Fruit fly (Drosophila melanogaster): ENCODE measurements around the gene CG42588.

Gene CG42588

dm6 chr3L:12780997-12781396, 33.1 kb upstream of the CG42588 start, which contains the start of the genes CG10969 and CG17666:
Gene CG10969, minus strand, starts transcription at chr3L:12781097.
Gene CG17666, plus strand, starts transcription at chr3L:12781325.
- TF ChIP-seq pb (GFP tag; optimal IDR thresholded peaks at IDR 0.05) (no peak), CG17912 (GFP tag; optimal IDR thresholded peaks at IDR 0.05) (no peak), CG6254 (GFP tag; optimal IDR thresholded peaks at IDR 0.05) (no peak), vvl (GFP tag; IDR thresholded peaks at IDR 0.05) (no peak), hbn (GFP tag; IDR thresholded peaks at IDR 0.05; ENCODE audit: partially characterized antibody) (no peak), dm (GFP tag; optimal IDR thresholded peaks at IDR 0.05) (no peak), Xbp1 (GFP tag; optimal IDR thresholded peaks at IDR 0.05) (no peak), eyg (GFP tag; optimal IDR thresholded peaks at IDR 0.05) (no peak), CG2202 (tag; optimal IDR thresholded peaks at IDR 0.05) (no peak), cg (GFP tag; optimal IDR thresholded peaks at IDR 0.05) (no peak)

- TF ChIP-seq zen2 (GFP tag; IDR thresholded peaks at IDR 0.05; ENCODE audit: partially characterized antibody) (peak; percentile 21; the same call in 1 of the 3 replicates), crc (GFP tag; optimal IDR thresholded peaks at IDR 0.05) (no peak), corto (GFP tag; optimal IDR thresholded peaks at IDR 0.05) (peak; percentile 13), CG2116 (GFP tag; optimal IDR thresholded peaks at IDR 0.05) (no peak), sug (tag; optimal IDR thresholded peaks at IDR 0.05) (peak; percentile 11), CG32767 (GFP tag; IDR thresholded peaks at IDR 0.05) (no peak), CG6654 (GFP tag; optimal IDR thresholded peaks at IDR 0.05) (no peak), CG6254 (GFP tag; optimal IDR thresholded peaks at IDR 0.05) (no peak), B-H1 (GFP tag; IDR thresholded peaks at IDR 0.05) (no peak), CG2199 (GFP tag; IDR thresholded peaks at IDR 0.05) (0 out of 3 replicates have a peak, but pooled peaks have one; percentile 32), ci (GFP tag; IDR thresholded peaks at IDR 0.05) (peak; percentile 19; the same call in 1 of the 3 replicates), CG30020 (tag; optimal IDR thresholded peaks at IDR 0.05) (no peak), kni (GFP tag; optimal IDR thresholded peaks at IDR 0.05) (no peak), HHEX (GFP tag; optimal IDR thresholded peaks at IDR 0.05) (no peak), onecut (GFP tag; IDR thresholded peaks at IDR 0.05) (no peak), Blimp-1 (GFP tag; optimal IDR thresholded peaks at IDR 0.05) (peak; percentile 53), nom (GFP tag; optimal IDR thresholded peaks at IDR 0.05) (no peak), gsb (GFP tag; IDR thresholded peaks at IDR 0.05) (no peak), trh (GFP tag; optimal IDR thresholded peaks at IDR 0.05) (no peak), Dll (GFP tag; IDR thresholded peaks at IDR 0.05; ENCODE audit: partially characterized antibody) (peak; percentile 21; the same call in 1 of the 4 replicates), ftz-f1 (GFP tag; optimal IDR thresholded peaks at IDR 0.05) (no peak), slp2 (GFP tag; optimal IDR thresholded peaks at IDR 0.05) (no peak), CG34376 (GFP tag; optimal IDR thresholded peaks at IDR 0.05) (peak; percentile 21), Drgx (GFP tag; IDR thresholded peaks at IDR 0.05) (peak; percentile 31; the same call in 1 of the 2 replicates), CG17912 (GFP tag; optimal IDR thresholded peaks at IDR 0.05) (no peak), exex (tag; optimal IDR thresholded peaks at IDR 0.05) (peak; percentile 61), Bgb (GFP tag; IDR thresholded peaks at IDR 0.05; ENCODE audit: partially characterized antibody) (peak; percentile 24; the same call in 1 of the 2 replicates), az2 (GFP tag; optimal IDR thresholded peaks at IDR 0.05) (no peak), BtbVII (GFP tag; optimal IDR thresholded peaks at IDR 0.05) (peak; percentile 24), CG3163 (GFP tag; optimal IDR thresholded peaks at IDR 0.05) (peak; percentile 85), chinmo (GFP tag; IDR thresholded peaks at IDR 0.05; ENCODE audit: partially characterized antibody) (0 out of 4 replicates have a peak, but pooled peaks have one; percentile 45), CG11695 (GFP tag; IDR thresholded peaks at IDR 0.05) (no peak), CG8924 (tag; optimal IDR thresholded peaks at IDR 0.05) (no peak), CG6854 (GFP tag; optimal IDR thresholded peaks at IDR 0.05) (no peak), z (GFP tag; IDR thresholded peaks at IDR 0.05) (peak; percentile 47; the same call in 1 of the 3 replicates), CG7928 (GFP tag; optimal IDR thresholded peaks at IDR 0.05) (no peak), CG8944 (GFP tag; optimal IDR thresholded peaks at IDR 0.05) (no peak), lbe (GFP tag; optimal IDR thresholded peaks at IDR 0.05) (peak; percentile 62), odd (GFP tag; optimal IDR thresholded peaks at IDR 0.05) (no peak), nerfin-1 (tag; optimal IDR thresholded peaks at IDR 0.05) (no peak)
Measured at dm6 chr3L:12789875-12790373, 24.1 kb upstream of the CG42588 start, which contains the start of gene CG42709. Gene CG42709, plus strand, starts transcription at chr3L:12790192.
